Worm (Caenorhabditis elegans): ENCODE results near the gene K08D8.3.

- TF ChIP-seq snpc-4 (tag; optimal IDR thresholded peaks at IDR 0.05) (no peak), nhr-77 (tag; optimal IDR thresholded peaks at IDR 0.05) (no peak), fos-1 (tag; optimal IDR thresholded peaks at IDR 0.05) (no peak), Y55F3AM.14 (GFP tag; optimal IDR thresholded peaks at IDR 0.05) (no peak), aly-2 (tag; optimal IDR thresholded peaks at IDR 0.05) (no peak), egl-27 (tag; optimal IDR thresholded peaks at IDR 0.05) (no peak), nhr-11 (tag; optimal IDR thresholded peaks at IDR 0.05) (no peak), mdl-1 (tag; optimal IDR thresholded peaks at IDR 0.05) (no peak), elt-3 (tag; optimal IDR thresholded peaks at IDR 0.05) (no peak), ceh-82 (tag; optimal IDR thresholded peaks at IDR 0.05) (no peak), dmd-4 (tag; optimal IDR thresholded peaks at IDR 0.05) (no peak), sma-3 (GFP tag; optimal IDR thresholded peaks at IDR 0.05) (no peak)
Measured at ce11 chrIV:12897146-12897545, 9.3 kb downstream of the K08D8.3 start.

Data from whole organism, L2 larva.